Fruit fly (Drosophila melanogaster): ENCODE data around the gene Rab11.

Rab11 gene

dm6 chr3R:21067543-21067942 is 43.7 kb upstream of the Rab11 start:
- no peak for TF ChIP-seq CG13204 (GFP tag; optimal IDR thresholded peaks at IDR 0.05)

DNA sequence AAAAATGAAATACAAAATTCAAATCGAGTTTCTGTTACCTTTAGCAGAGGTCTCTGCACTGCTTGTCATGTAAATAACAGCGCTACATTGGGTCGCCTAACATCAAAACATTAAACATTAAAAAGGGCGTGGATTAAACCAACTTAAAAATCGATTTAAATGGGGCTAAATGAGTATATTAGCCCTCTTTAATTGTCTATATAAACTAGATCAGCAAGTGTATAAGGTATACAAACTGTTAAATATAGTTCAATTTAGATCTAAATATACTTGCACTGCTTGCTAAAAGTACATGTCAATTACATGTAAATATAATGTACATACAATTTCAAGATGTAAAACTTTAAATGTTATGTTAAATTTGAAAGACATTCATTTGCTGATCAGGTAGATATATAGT is 41.5 kb upstream of the Rab11 start:
- TF ChIP-seq Ets98B (GFP tag; IDR thresholded peaks at IDR 0.05) (no peak), D1 (tag; optimal IDR thresholded peaks at IDR 0.05) (peak; percentile 58)

DNA sequence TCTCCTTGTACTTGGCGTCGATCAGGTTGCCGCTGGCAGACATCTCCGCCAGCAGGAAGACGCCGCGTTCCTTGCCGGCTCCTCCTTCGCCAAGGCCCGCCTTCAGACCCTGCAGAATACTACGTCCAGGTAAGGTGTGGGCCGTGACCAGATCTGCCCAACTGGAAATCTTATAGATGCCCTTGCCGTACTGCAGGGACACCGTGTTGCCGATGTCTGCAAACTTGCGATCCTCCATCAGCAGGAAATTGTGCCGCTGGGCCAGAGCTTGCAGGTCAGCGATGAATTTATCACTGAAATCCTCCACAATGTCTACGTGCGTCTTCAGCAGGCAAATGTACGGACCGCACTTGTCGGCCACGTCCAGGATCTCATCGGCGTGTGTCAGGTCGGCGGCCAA is 39.9 kb upstream of the Rab11 start:
- TF ChIP-seq gl (tag; optimal IDR thresholded peaks at IDR 0.05) (no peak), Pif1A (GFP tag; optimal IDR thresholded peaks at IDR 0.05) (no peak), CG4496 (GFP tag; IDR thresholded peaks at IDR 0.05) (no peak), CG15710 (tag; optimal IDR thresholded peaks at IDR 0.05) (no peak), CG8159 (tag; optimal IDR thresholded peaks at IDR 0.05) (no peak), Ets98B (GFP tag; IDR thresholded peaks at IDR 0.05) (no peak), CG17806 (tag; optimal IDR thresholded peaks at IDR 0.05) (no peak), CG14655 (GFP tag; optimal IDR thresholded peaks at IDR 0.05) (no peak), EcR (GFP tag; optimal IDR thresholded peaks at IDR 0.05) (no peak), Pif1B (GFP tag; optimal IDR thresholded peaks at IDR 0.05) (no peak), CG12605 (GFP tag; IDR thresholded peaks at IDR 0.05) (no peak), CG8301 (tag; optimal IDR thresholded peaks at IDR 0.05) (no peak)

- TF ChIP-seq CG15710 (tag; optimal IDR thresholded peaks at IDR 0.05): no peak
- no peak for TF ChIP-seq Ets98B (GFP tag; IDR thresholded peaks at IDR 0.05)
- TF ChIP-seq CG10348 (GFP tag; IDR thresholded peaks at IDR 0.05): no peak
- no peak for TF ChIP-seq Pif1A (GFP tag; optimal IDR thresholded peaks at IDR 0.05)
- TF ChIP-seq CG12605 (GFP tag; IDR thresholded peaks at IDR 0.05): no peak
- TF ChIP-seq EcR (GFP tag; optimal IDR thresholded peaks at IDR 0.05): no peak
- no peak for TF ChIP-seq CG8301 (tag; optimal IDR thresholded peaks at IDR 0.05)
- TF ChIP-seq Pif1B (GFP tag; optimal IDR thresholded peaks at IDR 0.05): no peak
These were observed 39.2 kb upstream of the Rab11 start for dm6 chr3R:21071943-21072500.

- TF ChIP-seq D1 (tag; optimal IDR thresholded peaks at IDR 0.05) (no peak), CG8159 (tag; optimal IDR thresholded peaks at IDR 0.05) (no peak), EcR (GFP tag; optimal IDR thresholded peaks at IDR 0.05) (peak; percentile 22)
These were observed 38.1 kb upstream of the Rab11 start, which contains the start of gene r-l for dm6 chr3R:21073141-21073540. r-l (minus strand) TSS chr3R:21073319.

DNA sequence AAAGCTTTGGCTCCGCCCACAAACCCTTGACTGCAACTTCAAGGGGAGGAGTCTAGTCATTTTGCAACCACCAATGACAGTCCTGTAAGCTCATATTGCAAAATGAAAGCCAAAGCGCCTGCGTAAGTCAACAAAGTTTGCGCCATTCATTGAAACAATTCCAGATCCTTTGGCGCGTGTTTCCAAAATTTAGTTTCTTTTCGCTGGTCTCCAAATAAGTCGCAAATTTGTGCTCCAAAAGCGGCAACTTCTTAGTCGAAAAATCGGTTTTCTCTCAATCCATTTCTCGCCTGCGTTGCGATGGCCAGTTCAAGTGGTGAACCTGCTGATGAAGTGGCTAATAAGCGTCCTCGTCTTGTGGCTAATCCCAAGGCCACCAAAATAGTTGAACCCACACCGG is 37.5 kb upstream of the Rab11 start, which contains the start of gene dmrt93B:
Gene dmrt93B (plus strand): TSS at position 301 of the 400 bp plus-strand sequence.
- TF ChIP-seq CG13204 (GFP tag; optimal IDR thresholded peaks at IDR 0.05): no peak
- no peak for TF ChIP-seq CG8301 (tag; optimal IDR thresholded peaks at IDR 0.05)
- TF ChIP-seq Pif1A (GFP tag; optimal IDR thresholded peaks at IDR 0.05): no peak
- TF ChIP-seq CG12605 (GFP tag; IDR thresholded peaks at IDR 0.05): no peak
- TF ChIP-seq CG32121 (GFP tag; IDR thresholded peaks at IDR 0.05): no peak
- TF ChIP-seq Pif1B (GFP tag; optimal IDR thresholded peaks at IDR 0.05): no peak
- TF ChIP-seq CG10348 (GFP tag; IDR thresholded peaks at IDR 0.05): no peak
- no peak for TF ChIP-seq fd96Ca (GFP tag; IDR thresholded peaks at IDR 0.05)
- no peak for TF ChIP-seq CG8159 (tag; optimal IDR thresholded peaks at IDR 0.05)

DNA sequence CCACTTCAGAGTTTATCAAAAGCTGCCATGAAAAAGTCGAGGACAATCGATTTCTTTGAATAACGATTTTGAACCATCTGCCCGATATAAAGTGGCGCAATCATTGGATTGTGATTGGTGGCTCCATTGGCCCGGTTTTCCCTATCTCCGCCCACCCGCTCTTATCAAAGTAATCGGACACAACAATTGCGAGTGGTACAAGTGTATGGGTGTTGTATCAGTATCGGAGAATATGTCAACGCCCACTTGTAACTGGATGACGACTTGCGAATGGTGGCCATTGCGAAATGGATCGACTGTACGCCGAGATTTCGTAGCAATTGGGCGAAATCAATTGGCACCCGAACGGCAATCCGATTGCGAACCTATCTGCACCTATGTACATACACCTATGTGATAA is 33.6 kb upstream of the Rab11 start:
- no peak for TF ChIP-seq fd96Ca (GFP tag; IDR thresholded peaks at IDR 0.05)
- TF ChIP-seq CG15710 (tag; optimal IDR thresholded peaks at IDR 0.05): no peak
- TF ChIP-seq CG14655 (GFP tag; optimal IDR thresholded peaks at IDR 0.05): no peak
- no peak for TF ChIP-seq CG17806 (tag; optimal IDR thresholded peaks at IDR 0.05)
- no peak for TF ChIP-seq Pif1B (GFP tag; optimal IDR thresholded peaks at IDR 0.05)
- no peak for TF ChIP-seq rn (GFP tag; IDR thresholded peaks at IDR 0.05)
- no peak for TF ChIP-seq Pif1A (GFP tag; optimal IDR thresholded peaks at IDR 0.05)

DNA sequence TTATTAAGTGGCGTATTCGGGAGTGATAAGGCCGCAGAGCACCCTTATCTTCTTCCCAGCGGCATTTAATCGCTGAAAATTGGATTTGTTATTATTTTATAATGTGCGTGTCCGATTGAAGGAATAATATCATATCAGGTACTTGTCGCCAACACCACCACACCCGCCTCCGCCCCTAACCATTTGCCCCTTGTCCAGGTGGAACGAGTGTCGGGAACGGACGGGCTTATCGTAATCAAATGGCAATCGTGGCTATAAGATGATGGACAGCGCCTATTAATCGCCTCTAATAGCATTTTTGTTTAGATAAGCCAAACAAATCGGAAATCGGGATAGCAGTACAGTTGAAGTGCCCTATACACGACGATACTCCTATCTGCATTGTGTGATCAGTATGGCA is 33.0 kb upstream of the Rab11 start:
- TF ChIP-seq CG34367 (tag; optimal IDR thresholded peaks at IDR 0.05) (no peak), EcR (GFP tag; optimal IDR thresholded peaks at IDR 0.05) (no peak)

dm6 chr3R:21078958-21079357 is 32.2 kb upstream of the Rab11 start:
- TF ChIP-seq CG12605 (GFP tag; IDR thresholded peaks at IDR 0.05): no peak
- TF ChIP-seq Snoo (tag; optimal IDR thresholded peaks at IDR 0.05): no peak
- TF ChIP-seq CG17806 (tag; optimal IDR thresholded peaks at IDR 0.05): no peak
- no peak for TF ChIP-seq CG34367 (tag; optimal IDR thresholded peaks at IDR 0.05)
- TF ChIP-seq CG15710 (tag; optimal IDR thresholded peaks at IDR 0.05): no peak
- TF ChIP-seq CG14655 (GFP tag; optimal IDR thresholded peaks at IDR 0.05): no peak
- no peak for TF ChIP-seq gl (tag; optimal IDR thresholded peaks at IDR 0.05)
- no peak for TF ChIP-seq Ets98B (GFP tag; IDR thresholded peaks at IDR 0.05)
- no peak for TF ChIP-seq EcR (GFP tag; optimal IDR thresholded peaks at IDR 0.05)
- no peak for TF ChIP-seq CG10348 (GFP tag; IDR thresholded peaks at IDR 0.05)
- no peak for TF ChIP-seq CG4496 (GFP tag; IDR thresholded peaks at IDR 0.05)
- no peak for TF ChIP-seq D1 (tag; optimal IDR thresholded peaks at IDR 0.05)

Measured in whole organism, pupa.